Worm (Caenorhabditis elegans): ENCODE results near the gene Y54F10BM.6.

DNA sequence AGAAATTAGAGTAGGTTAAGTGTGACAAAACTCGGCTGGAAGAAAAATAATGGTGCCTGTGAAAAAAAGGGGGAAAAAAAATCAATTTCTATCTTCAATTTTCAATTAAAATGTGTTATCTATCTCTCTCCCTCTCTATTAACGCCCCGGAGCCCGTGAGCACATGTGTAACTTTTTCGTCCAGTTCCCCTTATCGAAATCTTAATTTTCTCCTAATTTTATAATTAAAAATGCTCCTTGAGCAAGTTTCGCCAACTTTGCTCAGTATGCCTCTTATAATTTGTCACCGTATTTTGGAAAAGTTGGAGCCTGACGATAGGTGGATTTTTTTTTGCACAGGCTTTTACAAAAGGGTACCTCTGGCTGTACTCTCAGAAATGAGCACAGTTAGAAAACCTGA, 45.0 kb downstream of the Y54F10BM.6 start, which contains the start of the genes fbxa-1 and Y54F10BM.20:
- TF ChIP-seq ztf-11 (tag; optimal IDR thresholded peaks at IDR 0.05): no peak
- TF ChIP-seq ceh-43 (GFP tag; optimal IDR thresholded peaks at IDR 0.05): no peak
- no peak for TF ChIP-seq nhr-28 (tag; optimal IDR thresholded peaks at IDR 0.05)
- no peak for TF ChIP-seq elt-1 (tag; optimal IDR thresholded peaks at IDR 0.05; ENCODE audit: borderline replicate concordance, insufficient read depth)
- no peak for TF ChIP-seq lin-32 (GFP tag; optimal IDR thresholded peaks at IDR 0.05)
- TF ChIP-seq unc-39 (tag; optimal IDR thresholded peaks at IDR 0.05): no peak
- TF ChIP-seq elt-3 (tag; optimal IDR thresholded peaks at IDR 0.05): no peak
- no peak for TF ChIP-seq pha-4 (tag; optimal IDR thresholded peaks at IDR 0.05)
- TF ChIP-seq lsy-2 (tag; optimal IDR thresholded peaks at IDR 0.05): no peak
- no peak for TF ChIP-seq snpc-4 (tag; optimal IDR thresholded peaks at IDR 0.05)
- no peak for TF ChIP-seq unc-62 (GFP tag; optimal IDR thresholded peaks at IDR 0.05)

Measured in whole organism, mixed stage, embryonic.